Worm (Caenorhabditis elegans): Measurements from ENCODE around the gene lgc-56.

- TF ChIP-seq rnt-1 (tag; optimal IDR thresholded peaks at IDR 0.05): no peak
- no peak for TF ChIP-seq F13H6.1 (tag; optimal IDR thresholded peaks at IDR 0.05)
- no peak for TF ChIP-seq pqm-1 (tag; optimal IDR thresholded peaks at IDR 0.05)
- TF ChIP-seq mec-3 (tag; optimal IDR thresholded peaks at IDR 0.05; ENCODE audit: borderline replicate concordance): no peak
- TF ChIP-seq odd-2 (tag; optimal IDR thresholded peaks at IDR 0.05): no peak
- TF ChIP-seq hlh-13 (GFP tag; optimal IDR thresholded peaks at IDR 0.05): no peak
- TF ChIP-seq unc-42 (tag; optimal IDR thresholded peaks at IDR 0.05): no peak
- no peak for TF ChIP-seq tbx-2 (tag; optimal IDR thresholded peaks at IDR 0.05)
Observed at ce11 chrII:5103189-5103588, 27.0 kb upstream of the lgc-56 start.

Measured in whole organism, late embryonic.